Worm (Caenorhabditis elegans) whole organism, L4 larva: ENCODE measurements around the gene dpy-21.

Experiments
- dpl-1 ChIP-seq: fragments of 150-350 bp; optimal IDR thresholded peaks from 2 replicates; lab custom pipeline; 2014; ENCODE audit warnings: missing biosample characterization, missing genetic modification reagents, missing genetic modification characterization
- fkh-10 ChIP-seq: fragments of 150-350 bp; optimal IDR thresholded peaks from 2 replicates; lab custom pipeline; 2014; ENCODE audit warnings: missing biosample characterization, missing genetic modification reagents, missing genetic modification characterization
- lin-15B ChIP-seq: fragments of 150-350 bp; sonication (generic microtip); optimal IDR thresholded peaks from 3 replicates; lab custom pipeline; 2014; ENCODE audit warnings: missing biosample characterization, missing genetic modification characterization
- lsy-2 ChIP-seq, 2 experiments: fragments of 150-350 bp in 1 of 2; sonication (generic microtip) in 1 of 2; optimal IDR thresholded peaks; 2 replicates each; lab custom pipeline; 2014 to 2017; ENCODE audit warnings: missing biosample characterization in 2 of 2, missing genetic modification characterization in 2 of 2
- mdl-1 ChIP-seq, 2 experiments: fragments of 150-350 bp in 1 of 2; sonication (generic microtip) in 1 of 2; optimal IDR thresholded peaks; 2 replicates each; lab custom pipeline; 2014 to 2017; ENCODE audit warnings: missing biosample characterization in 2 of 2, missing genetic modification characterization in 2 of 2
- mxl-3 ChIP-seq: fragments of 200-800 bp; sonication (Bioruptor generic); optimal IDR thresholded peaks from 2 replicates; lab custom pipeline; 2018; ENCODE audit warnings: mild to moderate bottlenecking, missing genetic modification characterization, missing compliant biosample characterization
- ztf-11 ChIP-seq: fragments of 150-350 bp; optimal IDR thresholded peaks from 2 replicates; lab custom pipeline; 2014; ENCODE audit warnings: missing biosample characterization, missing genetic modification characterization

ce11 chrV:17981732-17982131 is 32.7 kb upstream of the dpy-21 start:
- peak; percentile 92 to 98 for TF ChIP-seq lsy-2 (tag; optimal IDR thresholded peaks at IDR 0.05; lab: Kevin White, UChicago)
- no peak for TF ChIP-seq ztf-11
- peak; percentile 39 for TF ChIP-seq dpl-1
- no peak for TF ChIP-seq mxl-3 (GFP tag; lab: Kevin White, UChicago)
- TF ChIP-seq mdl-1 (tag; optimal IDR thresholded peaks at IDR 0.05; lab: Kevin White, UChicago): no peak
- no peak for TF ChIP-seq lin-15B (tag; lab: Kevin White, UChicago)
- TF ChIP-seq fkh-10 (GFP tag; lab: Kevin White, UChicago): no peak
